Fruit fly (Drosophila melanogaster): ENCODE results near the gene CG15043.
A peak's percentile ranks its signal among the peaks of the same experiment; 100 is the strongest.

The CG15043 gene

dm6 chrX:18537066-18537759 lies 43.2 kb upstream of the CG15043 start:
- TF ChIP-seq CG12605 (GFP tag; IDR thresholded peaks at IDR 0.05) (no peak), Pif1B (GFP tag; optimal IDR thresholded peaks at IDR 0.05) (no peak), Snoo (tag; optimal IDR thresholded peaks at IDR 0.05) (no peak), Ets98B (GFP tag; IDR thresholded peaks at IDR 0.05) (no peak), CG14655 (GFP tag; optimal IDR thresholded peaks at IDR 0.05) (peak; percentile 18), D1 (tag; optimal IDR thresholded peaks at IDR 0.05) (no peak), CG13204 (GFP tag; optimal IDR thresholded peaks at IDR 0.05) (peak; percentile 78), rn (GFP tag; IDR thresholded peaks at IDR 0.05) (no peak), CG10348 (GFP tag; IDR thresholded peaks at IDR 0.05) (no peak), CG15710 (tag; optimal IDR thresholded peaks at IDR 0.05) (peak; percentile 59), CG9948 (tag; optimal IDR thresholded peaks at IDR 0.05) (peak; percentile 51), fd96Ca (GFP tag; IDR thresholded peaks at IDR 0.05) (no peak), Pif1A (GFP tag; optimal IDR thresholded peaks at IDR 0.05) (no peak), gl (tag; optimal IDR thresholded peaks at IDR 0.05) (no peak), EcR (GFP tag; optimal IDR thresholded peaks at IDR 0.05) (no peak), CG8159 (tag; optimal IDR thresholded peaks at IDR 0.05) (peak; percentile 67), CG8301 (tag; optimal IDR thresholded peaks at IDR 0.05) (peak; percentile 1), CG34367 (tag; optimal IDR thresholded peaks at IDR 0.05) (peak; percentile 56), CG17806 (tag; optimal IDR thresholded peaks at IDR 0.05) (peak; percentile 24), CG4496 (GFP tag; IDR thresholded peaks at IDR 0.05) (no peak), CG32121 (GFP tag; IDR thresholded peaks at IDR 0.05) (no peak)

- TF ChIP-seq Pif1A (GFP tag; optimal IDR thresholded peaks at IDR 0.05) = no peak
- TF ChIP-seq CG4496 (GFP tag; IDR thresholded peaks at IDR 0.05) = 0 out of 3 replicates have a peak, but pooled peaks have one; percentile 48
- peak; percentile 26; the same call in 1 of the 2 replicates for TF ChIP-seq Ets98B (GFP tag; IDR thresholded peaks at IDR 0.05)
- TF ChIP-seq D1 (tag; optimal IDR thresholded peaks at IDR 0.05) = no peak
- TF ChIP-seq CG8301 (tag; optimal IDR thresholded peaks at IDR 0.05) = no peak
- TF ChIP-seq CG12605 (GFP tag; IDR thresholded peaks at IDR 0.05) = peak; percentile 44
- peak; percentile 2 for TF ChIP-seq EcR (GFP tag; optimal IDR thresholded peaks at IDR 0.05)
- no peak for TF ChIP-seq CG17806 (tag; optimal IDR thresholded peaks at IDR 0.05)
- TF ChIP-seq CG13204 (GFP tag; optimal IDR thresholded peaks at IDR 0.05) = peak; percentile 57
- peak; percentile 31; the same call in 1 of the 2 replicates for TF ChIP-seq CG32121 (GFP tag; IDR thresholded peaks at IDR 0.05)
- TF ChIP-seq fd96Ca (GFP tag; IDR thresholded peaks at IDR 0.05) = peak; percentile 51; the same call in 1 of the 3 replicates
- no peak for TF ChIP-seq rn (GFP tag; IDR thresholded peaks at IDR 0.05)
- TF ChIP-seq CG14655 (GFP tag; optimal IDR thresholded peaks at IDR 0.05) = no peak
- TF ChIP-seq CG8159 (tag; optimal IDR thresholded peaks at IDR 0.05) = no peak
- no peak for TF ChIP-seq CG9948 (tag; optimal IDR thresholded peaks at IDR 0.05)
- TF ChIP-seq CG15710 (tag; optimal IDR thresholded peaks at IDR 0.05) = no peak
- TF ChIP-seq CG10348 (GFP tag; IDR thresholded peaks at IDR 0.05) = no peak
- no peak for TF ChIP-seq gl (tag; optimal IDR thresholded peaks at IDR 0.05)
- no peak for TF ChIP-seq Pif1B (GFP tag; optimal IDR thresholded peaks at IDR 0.05)
- no peak for TF ChIP-seq Snoo (tag; optimal IDR thresholded peaks at IDR 0.05)
- TF ChIP-seq CG34367 (tag; optimal IDR thresholded peaks at IDR 0.05) = no peak
Observed at dm6 chrX:18534393-18534792, 40.4 kb upstream of the CG15043 start.

dm6 chrX:18533308-18533707 lies 39.3 kb upstream of the CG15043 start:
- TF ChIP-seq Snoo (tag; optimal IDR thresholded peaks at IDR 0.05) (no peak), gl (tag; optimal IDR thresholded peaks at IDR 0.05) (no peak), CG34367 (tag; optimal IDR thresholded peaks at IDR 0.05) (peak; percentile 13), EcR (GFP tag; optimal IDR thresholded peaks at IDR 0.05) (no peak), CG8159 (tag; optimal IDR thresholded peaks at IDR 0.05) (peak; percentile 25), CG12605 (GFP tag; IDR thresholded peaks at IDR 0.05) (no peak), CG17806 (tag; optimal IDR thresholded peaks at IDR 0.05) (no peak), CG15710 (tag; optimal IDR thresholded peaks at IDR 0.05) (peak; percentile 22), CG8301 (tag; optimal IDR thresholded peaks at IDR 0.05) (no peak), rn (GFP tag; IDR thresholded peaks at IDR 0.05) (no peak), CG14655 (GFP tag; optimal IDR thresholded peaks at IDR 0.05) (no peak), Ets98B (GFP tag; IDR thresholded peaks at IDR 0.05) (no peak), Pif1A (GFP tag; optimal IDR thresholded peaks at IDR 0.05) (peak; percentile 18), D1 (tag; optimal IDR thresholded peaks at IDR 0.05) (no peak), Pif1B (GFP tag; optimal IDR thresholded peaks at IDR 0.05) (no peak), CG4496 (GFP tag; IDR thresholded peaks at IDR 0.05) (no peak), CG9948 (tag; optimal IDR thresholded peaks at IDR 0.05) (peak; percentile 25), CG10348 (GFP tag; IDR thresholded peaks at IDR 0.05) (no peak), CG32121 (GFP tag; IDR thresholded peaks at IDR 0.05) (no peak), fd96Ca (GFP tag; IDR thresholded peaks at IDR 0.05) (no peak)

- no peak for TF ChIP-seq Pif1B (GFP tag; optimal IDR thresholded peaks at IDR 0.05)
- TF ChIP-seq CG17806 (tag; optimal IDR thresholded peaks at IDR 0.05) = no peak
- TF ChIP-seq Pif1A (GFP tag; optimal IDR thresholded peaks at IDR 0.05) = no peak
- TF ChIP-seq gl (tag; optimal IDR thresholded peaks at IDR 0.05) = no peak
- no peak for TF ChIP-seq CG13204 (GFP tag; optimal IDR thresholded peaks at IDR 0.05)
- no peak for TF ChIP-seq CG9948 (tag; optimal IDR thresholded peaks at IDR 0.05)
- TF ChIP-seq CG14655 (GFP tag; optimal IDR thresholded peaks at IDR 0.05) = no peak
- no peak for TF ChIP-seq CG34367 (tag; optimal IDR thresholded peaks at IDR 0.05)
- TF ChIP-seq CG15710 (tag; optimal IDR thresholded peaks at IDR 0.05) = no peak
- TF ChIP-seq CG12605 (GFP tag; IDR thresholded peaks at IDR 0.05) = no peak
- TF ChIP-seq rn (GFP tag; IDR thresholded peaks at IDR 0.05) = no peak
- no peak for TF ChIP-seq CG10348 (GFP tag; IDR thresholded peaks at IDR 0.05)
- TF ChIP-seq D1 (tag; optimal IDR thresholded peaks at IDR 0.05) = no peak
- no peak for TF ChIP-seq EcR (GFP tag; optimal IDR thresholded peaks at IDR 0.05)
- no peak for TF ChIP-seq CG8301 (tag; optimal IDR thresholded peaks at IDR 0.05)
- no peak for TF ChIP-seq Ets98B (GFP tag; IDR thresholded peaks at IDR 0.05)
Observed at dm6 chrX:18528166-18528733, 34.3 kb upstream of the CG15043 start, which contains the start of the genes CG15042 and CG15047. TSS of gene CG15042 (minus strand) at chrX:18528266. TSS of gene CG15047 (plus strand) at chrX:18528683.
